Fruit fly (Drosophila melanogaster) whole organism, embryonic: ENCODE measurements around the gene CG4957.
A peak's percentile ranks its signal among the peaks of the same experiment; 100 is the strongest.

Experiments
- CG10267 ChIP-seq: fragments of 200-800 bp; sonication (Bioruptor generic); optimal IDR thresholded peaks from 2 replicates; lab custom pipeline; 2018; ENCODE audit warnings: missing biosample characterization, mild to moderate bottlenecking, missing genetic modification characterization, moderate library complexity
- CG12155 ChIP-seq: fragments of 200-800 bp; sonication (Bioruptor generic); optimal IDR thresholded peaks from 3 replicates; lab custom pipeline; 2016; ENCODE audit warnings: missing biosample characterization, missing genetic modification characterization
- CG12219 ChIP-seq: fragments of 200-800 bp; sonication (Bioruptor generic); optimal IDR thresholded peaks from 3 replicates; lab custom pipeline; 2018; ENCODE audit warnings: missing biosample characterization, mild to moderate bottlenecking, missing genetic modification characterization
- CG12391 ChIP-seq: fragments of 200-800 bp; sonication (Bioruptor generic); optimal IDR thresholded peaks from 3 replicates; lab custom pipeline; 2018; ENCODE audit warnings: missing biosample characterization, mild to moderate bottlenecking, missing genetic modification characterization, moderate library complexity
- CG14667 ChIP-seq: fragments of 200-800 bp; sonication (Bioruptor generic); IDR thresholded peaks from 2 replicates; pipeline ENCODE4 v1.3.6; 2022; ENCODE audit warnings: missing biosample characterization, missing genetic modification characterization
- CG1603 ChIP-seq: fragments of 200-800 bp; sonication (Bioruptor generic); optimal IDR thresholded peaks from 2 replicates; lab custom pipeline; 2019; ENCODE audit warnings: missing biosample characterization, mild to moderate bottlenecking, missing genetic modification characterization, moderate library complexity
- CG30020 ChIP-seq: fragments of 200-800 bp; optimal IDR thresholded peaks from 2 replicates; lab custom pipeline; 2019; ENCODE audit warnings: missing biosample characterization, mild to moderate bottlenecking, missing genetic modification characterization, moderate library complexity
- CG34224 ChIP-seq: fragments of 200-800 bp; sonication (Bioruptor generic); IDR thresholded peaks from 3 replicates; pipeline ENCODE4 v1.3.6; 2022; ENCODE audit warnings: missing biosample characterization, missing genetic modification characterization; ENCODE audit not compliant: partially characterized antibody
- CG4424 ChIP-seq: fragments of 200-800 bp; sonication (Bioruptor generic); optimal IDR thresholded peaks from 3 replicates; lab custom pipeline; 2016; ENCODE audit warnings: missing biosample characterization, missing genetic modification characterization
- CG4617 ChIP-seq: fragments of 200-800 bp; sonication (Bioruptor generic); optimal IDR thresholded peaks from 3 replicates; lab custom pipeline; 2016; ENCODE audit warnings: missing biosample characterization, missing genetic modification characterization, borderline replicate concordance
- CG6683 ChIP-seq: fragments of 200-800 bp; sonication (Bioruptor generic); optimal IDR thresholded peaks from 2 replicates; lab custom pipeline; 2017; ENCODE audit warnings: missing biosample characterization, mild to moderate bottlenecking, missing genetic modification characterization, missing genetic modification reagents
- CG8359 ChIP-seq: fragments of 200-800 bp; sonication (Bioruptor generic); optimal IDR thresholded peaks from 2 replicates; lab custom pipeline; 2017; ENCODE audit warnings: missing biosample characterization, mild to moderate bottlenecking, missing genetic modification characterization, borderline replicate concordance
- Dbx ChIP-seq: fragments of 200-800 bp; sonication (Bioruptor generic); IDR thresholded peaks from 3 replicates; pipeline ENCODE4 v1.3.6; 2022; ENCODE audit warnings: missing biosample characterization, missing genetic modification characterization
- Dref ChIP-seq: fragments of 200-800 bp; sonication (Bioruptor generic); IDR thresholded peaks from 2 replicates; pipeline ENCODE4 v1.3.6; 2022; ENCODE audit warnings: missing biosample characterization, missing genetic modification characterization
- Ets97D ChIP-seq: fragments of 200-800 bp; sonication (Bioruptor generic); optimal IDR thresholded peaks from 3 replicates; lab custom pipeline; 2016; ENCODE audit warnings: missing biosample characterization, missing genetic modification characterization
- Fer3 ChIP-seq: fragments of 200-800 bp; sonication (Bioruptor generic); optimal IDR thresholded peaks from 2 replicates; lab custom pipeline; 2018; ENCODE audit warnings: missing biosample characterization, mild to moderate bottlenecking, missing genetic modification characterization, moderate library complexity
- HmgD ChIP-seq: fragments of 200-800 bp; sonication (Bioruptor generic); optimal IDR thresholded peaks from 3 replicates; lab custom pipeline; 2016; ENCODE audit warnings: missing biosample characterization, missing genetic modification characterization
- Hmr ChIP-seq: fragments of 200-800 bp; sonication (Bioruptor generic); optimal IDR thresholded peaks from 3 replicates; lab custom pipeline; 2017; ENCODE audit warnings: mild to moderate bottlenecking, missing biosample characterization, missing genetic modification reagents, missing genetic modification characterization
- Lhr ChIP-seq: fragments of 200-800 bp; sonication (Bioruptor generic); optimal IDR thresholded peaks from 3 replicates; lab custom pipeline; 2017; ENCODE audit warnings: mild to moderate bottlenecking, missing biosample characterization, missing genetic modification reagents, missing genetic modification characterization
- MESR4 ChIP-seq: fragments of 200-800 bp; sonication (Bioruptor generic); optimal IDR thresholded peaks from 2 replicates; lab custom pipeline; 2018; ENCODE audit warnings: missing biosample characterization, mild to moderate bottlenecking, missing genetic modification characterization, moderate library complexity
- PHDP ChIP-seq: fragments of 200-800 bp; sonication (Bioruptor generic); optimal IDR thresholded peaks from 3 replicates; lab custom pipeline; 2018; ENCODE audit warnings: missing biosample characterization, mild to moderate bottlenecking, missing genetic modification characterization, moderate library complexity
- Rfx ChIP-seq: fragments of 200-800 bp; sonication (Bioruptor generic); IDR thresholded peaks from 2 replicates; pipeline ENCODE4 v1.3.6; 2022; ENCODE audit warnings: missing biosample characterization, missing genetic modification characterization
- Side ChIP-seq: fragments of 200-800 bp; sonication (Bioruptor generic); optimal IDR thresholded peaks from 2 replicates; lab custom pipeline; 2016; ENCODE audit warnings: missing biosample characterization, missing genetic modification characterization
- Xbp1 ChIP-seq: fragments of 200-800 bp; sonication (Bioruptor generic); optimal IDR thresholded peaks from 3 replicates; lab custom pipeline; 2016; ENCODE audit warnings: missing biosample characterization, mild to moderate bottlenecking, missing genetic modification characterization
- ab ChIP-seq: fragments of 200-800 bp; sonication (Bioruptor generic); optimal IDR thresholded peaks from 2 replicates; lab custom pipeline; 2016; ENCODE audit warnings: missing biosample characterization, missing genetic modification characterization
- ap ChIP-seq: fragments of 200-800 bp; sonication (Bioruptor generic); IDR thresholded peaks from 2 replicates; pipeline ENCODE4 v1.3.6; 2022; ENCODE audit warnings: missing biosample characterization, missing genetic modification characterization
- bsh ChIP-seq, 2 experiments: fragments of 200-800 bp; sonication (Bioruptor generic); optimal IDR thresholded peaks; 2 replicates each; lab custom pipeline; 2017 to 2018; ENCODE audit warnings: mild to moderate bottlenecking in 2 of 2, missing biosample characterization in 2 of 2, missing genetic modification characterization in 2 of 2, moderate library complexity in 1 of 2
- cad ChIP-seq: fragments of >200 bp; optimal IDR thresholded peaks from 2 replicates; lab custom pipeline; 2017; ENCODE audit warnings: missing biosample characterization, missing genetic modification characterization
- chif ChIP-seq, 2 experiments: fragments of 200-800 bp; sonication (Bioruptor generic); optimal IDR thresholded peaks; 3 replicates each; lab custom pipeline; 2016; ENCODE audit warnings: missing biosample characterization in 2 of 2, missing genetic modification characterization in 2 of 2
- chn ChIP-seq: fragments of 200-800 bp; sonication (Bioruptor generic); optimal IDR thresholded peaks from 2 replicates; lab custom pipeline; 2016; ENCODE audit warnings: missing biosample characterization, missing genetic modification characterization
- crc ChIP-seq: fragments of 200-800 bp; sonication (Bioruptor generic); optimal IDR thresholded peaks from 2 replicates; lab custom pipeline; 2016; ENCODE audit warnings: missing biosample characterization, missing genetic modification characterization
- croc ChIP-seq: fragments of 200-800 bp; sonication (Bioruptor generic); conservative IDR thresholded peaks from 3 replicates; pipeline ENCODE4 v1.3.6; 2022; ENCODE audit warnings: missing biosample characterization, missing genetic modification characterization
- danr ChIP-seq: fragments of 200-800 bp; sonication (Bioruptor generic); IDR thresholded peaks from 2 replicates; pipeline ENCODE4 v1.3.6; 2022; ENCODE audit warnings: missing biosample characterization, missing genetic modification characterization
- jigr1 ChIP-seq: fragments of 200-800 bp; sonication (Bioruptor generic); IDR thresholded peaks from 3 replicates; pipeline ENCODE4 v1.3.6; 2022; ENCODE audit warnings: missing biosample characterization, missing genetic modification characterization
- knrl ChIP-seq: fragments of 200-800 bp; sonication (Bioruptor generic); IDR thresholded peaks from 3 replicates; pipeline ENCODE4 v1.3.6; 2022; ENCODE audit warnings: missing biosample characterization, missing genetic modification characterization; ENCODE audit not compliant: partially characterized antibody
- lab ChIP-seq: fragments of 200-800 bp; sonication (Bioruptor generic); optimal IDR thresholded peaks from 3 replicates; lab custom pipeline; 2017; ENCODE audit warnings: missing biosample characterization, missing genetic modification characterization, mild to moderate bottlenecking, moderate library complexity, missing genetic modification reagents
- mam ChIP-seq: fragments of 200-800 bp; sonication (Bioruptor generic); optimal IDR thresholded peaks from 3 replicates; lab custom pipeline; 2016; ENCODE audit warnings: missing biosample characterization, missing genetic modification characterization
- nmo ChIP-seq: fragments of 200-800 bp; sonication (Bioruptor generic); optimal IDR thresholded peaks from 2 replicates; lab custom pipeline; 2018; ENCODE audit warnings: missing biosample characterization, mild to moderate bottlenecking, missing genetic modification characterization, moderate library complexity
- pfk ChIP-seq: fragments of 200-800 bp; sonication (Bioruptor generic); optimal IDR thresholded peaks from 2 replicates; lab custom pipeline; 2018; ENCODE audit warnings: missing biosample characterization, mild to moderate bottlenecking, missing genetic modification characterization, moderate library complexity
- pita ChIP-seq: fragments of 200-800 bp; sonication (Bioruptor generic); optimal IDR thresholded peaks from 2 replicates; lab custom pipeline; 2017; ENCODE audit warnings: missing biosample characterization, mild to moderate bottlenecking, missing genetic modification characterization
- pum ChIP-seq: fragments of 200-800 bp; sonication (Bioruptor generic); optimal IDR thresholded peaks from 2 replicates; lab custom pipeline; 2016; ENCODE audit warnings: missing biosample characterization, missing genetic modification characterization
- salm ChIP-seq: fragments of 200-800 bp; sonication (Bioruptor generic); optimal IDR thresholded peaks from 2 replicates; lab custom pipeline; 2018; ENCODE audit warnings: missing biosample characterization, mild to moderate bottlenecking, missing genetic modification characterization
- trem ChIP-seq: fragments of 200-800 bp; optimal IDR thresholded peaks from 3 replicates; lab custom pipeline; 2019; ENCODE audit warnings: missing biosample characterization, mild to moderate bottlenecking, missing genetic modification characterization, moderate library complexity
- vnd ChIP-seq: fragments of 200-800 bp; sonication (Bioruptor generic); IDR thresholded peaks from 3 replicates; pipeline ENCODE4 v1.3.6; 2022; ENCODE audit warnings: missing biosample characterization, missing genetic modification characterization; ENCODE audit not compliant: partially characterized antibody
- z ChIP-seq: fragments of 200-800 bp; sonication (Bioruptor generic); IDR thresholded peaks from 3 replicates; pipeline ENCODE4 v1.3.6; 2022; ENCODE audit warnings: missing biosample characterization, missing genetic modification characterization
- zen ChIP-seq: fragments of 200-800 bp; sonication (Bioruptor generic); optimal IDR thresholded peaks from 3 replicates; lab custom pipeline; 2018; ENCODE audit warnings: missing biosample characterization, mild to moderate bottlenecking, missing genetic modification characterization, moderate library complexity
- zfh2 ChIP-seq: fragments of 200-800 bp; sonication (Bioruptor generic); optimal IDR thresholded peaks from 2 replicates; lab custom pipeline; 2016; ENCODE audit warnings: missing biosample characterization, missing genetic modification characterization

The CG4957 gene

dm6 chr2L:10311822-10312221 lies 43.1 kb downstream of the CG4957 start (continued):
- TF ChIP-seq MESR4 (GFP tag; lab: Kevin White, UChicago) (peak; percentile 83), ap (GFP tag; lab: Robert Waterston, UW) (no peak), CG12155 (GFP tag; lab: Kevin White, UChicago) (no peak), mam (GFP tag; lab: Kevin White, UChicago) (no peak), CG10267 (tag; lab: Kevin White, UChicago) (peak; percentile 5), croc (GFP tag; lab: Robert Waterston, UW) (no peak), CG1603 (peak; percentile 99), vnd (GFP tag; lab: Robert Waterston, UW) (no peak)

DNA sequence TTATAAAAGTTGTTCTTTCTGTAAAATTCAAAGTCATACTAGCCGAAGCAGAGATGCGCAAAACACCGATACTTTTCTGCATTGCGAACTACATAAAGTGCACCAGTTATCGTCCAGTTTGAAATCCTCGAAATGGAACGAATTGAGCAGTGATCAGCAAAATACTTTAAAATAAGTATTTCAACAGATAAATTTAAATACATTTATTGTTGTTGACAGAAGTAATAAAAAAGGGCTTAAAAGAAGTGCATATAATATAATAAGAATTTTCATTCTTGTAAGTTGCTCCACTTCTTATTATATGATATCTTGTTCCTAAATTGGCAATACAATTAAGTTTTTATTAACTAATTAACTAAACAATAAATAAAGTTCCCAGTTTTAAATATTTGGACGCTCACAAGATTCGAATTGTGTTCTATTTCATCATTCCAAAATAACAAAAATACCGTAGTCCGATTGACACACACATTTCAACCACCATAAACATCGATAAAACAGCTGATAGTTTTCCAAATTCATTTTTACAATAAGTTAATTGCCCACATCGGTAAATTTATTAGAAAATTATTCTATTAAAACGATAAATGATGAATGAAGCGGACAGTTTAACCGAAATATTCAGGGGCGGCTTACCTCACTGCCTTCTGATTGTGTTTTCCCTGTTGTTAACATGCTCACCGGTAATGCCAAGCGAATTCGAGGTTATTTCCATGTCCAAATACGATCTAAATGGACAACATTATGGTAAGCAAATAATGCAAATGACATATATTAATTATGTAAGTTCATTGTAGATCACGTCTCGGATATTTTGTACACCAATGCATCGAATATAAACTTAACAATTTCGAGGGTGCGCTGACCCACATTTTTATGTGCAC lies 45.9 kb downstream of the CG4957 start, which contains the start of the genes Usp14 and CG4972:
Gene Usp14, minus strand, starts transcription at position 70 of the 884 bp plus-strand sequence.
Gene CG4972, plus strand, starts transcription at position 466 of the 884 bp plus-strand sequence.
- no peak for TF ChIP-seq lab (GFP tag; lab: Kevin White, UChicago)
- TF ChIP-seq Fer3 (tag; lab: Kevin White, UChicago), result no peak
- TF ChIP-seq chn (GFP tag; lab: Kevin White, UChicago), result no peak
- peak; percentile 92 for TF ChIP-seq pfk (GFP tag; lab: Kevin White, UChicago)
- no peak for TF ChIP-seq Dbx (GFP tag; lab: Robert Waterston, UW)
- no peak for TF ChIP-seq CG8359 (GFP tag; lab: Kevin White, UChicago)
- TF ChIP-seq salm, result no peak
- TF ChIP-seq HmgD (GFP tag; lab: Kevin White, UChicago), result no peak
- no peak for TF ChIP-seq Rfx (GFP tag; lab: Robert Waterston, UW)
- TF ChIP-seq zen (tag; lab: Kevin White, UChicago), result peak; percentile 8
- peak; percentile 71 for TF ChIP-seq nmo (GFP tag; lab: Kevin White, UChicago)
- no peak for TF ChIP-seq pita (GFP tag; lab: Kevin White, UChicago)
- TF ChIP-seq Ets97D (GFP tag; lab: Kevin White, UChicago), result no peak
- no peak for TF ChIP-seq zfh2 (GFP tag; lab: Kevin White, UChicago)
- peak; percentile 6 for TF ChIP-seq Xbp1 (GFP tag; lab: Kevin White, UChicago)
- TF ChIP-seq knrl, result peak; percentile 66
- no peak for TF ChIP-seq chif (GFP tag; optimal IDR thresholded peaks at IDR 0.05; lab: Kevin White, UChicago)
- no peak for TF ChIP-seq cad
- TF ChIP-seq trem (tag; lab: Kevin White, UChicago), result peak; percentile 32
- no peak for TF ChIP-seq crc (GFP tag; lab: Kevin White, UChicago)
- no peak for TF ChIP-seq ab (GFP tag; lab: Kevin White, UChicago)
- no peak for TF ChIP-seq z (GFP tag; lab: Robert Waterston, UW)
- no peak for TF ChIP-seq pum
- TF ChIP-seq CG14667 (GFP tag; lab: Robert Waterston, UW), result peak; percentile 70; the same call in 1 of the 2 replicates
- no peak for TF ChIP-seq CG12219
- TF ChIP-seq CG30020 (tag; lab: Kevin White, UChicago), result peak; percentile 99
- no peak for TF ChIP-seq ap (GFP tag; lab: Robert Waterston, UW)
- no peak; the same call in 2 of the 3 replicates for TF ChIP-seq jigr1 (GFP tag; lab: Robert Waterston, UW)
- TF ChIP-seq Lhr, result peak; percentile 9
- TF ChIP-seq danr (GFP tag; lab: Robert Waterston, UW), result no peak
- no peak for TF ChIP-seq CG34224 (GFP tag; lab: Robert Waterston, UW)
- TF ChIP-seq PHDP (tag; lab: Kevin White, UChicago), result no peak
- TF ChIP-seq bsh (GFP tag; optimal IDR thresholded peaks at IDR 0.05; lab: Kevin White, UChicago), result no peak
- TF ChIP-seq CG4617 (GFP tag; lab: Kevin White, UChicago), result peak; percentile 19
- TF ChIP-seq Hmr (GFP tag; lab: Kevin White, UChicago), result no peak
- TF ChIP-seq CG4424 (GFP tag; lab: Kevin White, UChicago), result no peak
- peak; percentile 38 for TF ChIP-seq CG12391
- TF ChIP-seq Side (GFP tag; lab: Kevin White, UChicago), result no peak
- no peak for TF ChIP-seq CG6683 (GFP tag; lab: Kevin White, UChicago)
- peak; percentile 54 for TF ChIP-seq Dref (GFP tag; lab: Robert Waterston, UW)
